Fruit fly (Drosophila melanogaster): ENCODE data around the gene eIF2Bbeta.

Gene eIF2Bbeta

DNA sequence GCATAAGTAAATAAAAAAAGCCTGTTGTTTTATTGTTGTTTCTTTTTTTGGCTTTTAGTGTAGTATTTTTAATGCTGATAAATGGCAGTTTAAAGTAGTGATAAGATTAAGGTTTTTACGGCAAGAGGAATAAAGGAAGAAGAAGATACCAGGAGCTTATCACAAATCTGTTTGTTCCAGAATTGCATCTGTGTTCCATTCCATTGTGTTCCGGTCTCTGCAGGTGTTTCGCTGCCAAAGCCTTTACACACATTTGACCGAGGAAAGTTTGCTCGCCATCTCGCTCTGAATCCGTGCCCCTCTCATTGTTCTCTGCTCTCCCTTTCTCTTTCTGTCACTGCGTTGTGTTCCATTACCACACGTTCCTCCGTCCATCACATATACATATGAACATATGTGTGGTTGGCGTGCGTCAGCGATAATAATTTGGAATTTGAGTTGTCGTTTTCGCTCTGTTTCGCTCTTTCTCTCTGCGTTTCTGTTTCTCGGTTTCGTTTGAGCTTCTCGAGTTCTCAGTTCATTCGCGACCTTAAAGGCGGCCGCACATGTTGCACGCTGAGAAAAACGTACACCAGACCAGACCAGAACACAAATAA, 46.0 kb upstream of the eIF2Bbeta start (continued):
- TF ChIP-seq GATAe (GFP tag; conservative IDR thresholded peaks at IDR 0.05) (peak; percentile 59), Abd-B (GFP tag; optimal IDR thresholded peaks at IDR 0.05) (no peak), CG16813 (GFP tag; IDR thresholded peaks at IDR 0.05; ENCODE audit: partially characterized antibody) (no peak), lola (GFP tag; optimal IDR thresholded peaks at IDR 0.05) (no peak), nerfin-2 (GFP tag; IDR thresholded peaks at IDR 0.05; ENCODE audit: partially characterized antibody) (no peak), lov (optimal IDR thresholded peaks at IDR 0.05) (no peak), lov (GFP tag; IDR thresholded peaks at IDR 0.05) (no peak), CG1233 (GFP tag; optimal IDR thresholded peaks at IDR 0.05) (no peak), CrebB (tag; optimal IDR thresholded peaks at IDR 0.05) (no peak), tna (GFP tag; IDR thresholded peaks at IDR 0.05; ENCODE audit: partially characterized antibody) (no peak), CG10366 (GFP tag; IDR thresholded peaks at IDR 0.05) (no peak), gfzf (GFP tag; optimal IDR thresholded peaks at IDR 0.05) (no peak), so (GFP tag; IDR thresholded peaks at IDR 0.05) (0 out of 3 replicates have a peak, but pooled peaks have one; percentile 18), Myb (GFP tag; optimal IDR thresholded peaks at IDR 0.05) (no peak), CG12104 (GFP tag; optimal IDR thresholded peaks at IDR 0.05) (peak; percentile 10), ERR (GFP tag; optimal IDR thresholded peaks at IDR 0.05) (no peak), CG3407 (GFP tag; optimal IDR thresholded peaks at IDR 0.05) (no peak), Xrp1 (GFP tag; IDR thresholded peaks at IDR 0.05) (no peak), CG42726 (GFP tag; IDR thresholded peaks at IDR 0.05; ENCODE audit: partially characterized antibody) (no peak), tup (GFP tag; optimal IDR thresholded peaks at IDR 0.05) (no peak), lab (GFP tag; optimal IDR thresholded peaks at IDR 0.05) (no peak), sisA (GFP tag; IDR thresholded peaks at IDR 0.05) (no peak), lilli (GFP tag; optimal IDR thresholded peaks at IDR 0.05) (no peak), CG10462 (GFP tag; optimal IDR thresholded peaks at IDR 0.05) (no peak), fd96Cb (tag; optimal IDR thresholded peaks at IDR 0.05) (no peak), CG15514 (GFP tag; optimal IDR thresholded peaks at IDR 0.05) (peak; percentile 9), Bgb (GFP tag; IDR thresholded peaks at IDR 0.05; ENCODE audit: partially characterized antibody) (no peak), cg (GFP tag; optimal IDR thresholded peaks at IDR 0.05) (peak; percentile 79), seq (GFP tag; IDR thresholded peaks at IDR 0.05) (no peak), Dek (tag; optimal IDR thresholded peaks at IDR 0.05) (no peak), Lpt (GFP tag; optimal IDR thresholded peaks at IDR 0.05) (no peak), tio (GFP tag; optimal IDR thresholded peaks at IDR 0.05) (no peak), sens (GFP tag) (peak; percentile 81), D19B (GFP tag; optimal IDR thresholded peaks at IDR 0.05) (no peak), fd102C (GFP tag; optimal IDR thresholded peaks at IDR 0.05) (no peak), knrl (GFP tag; IDR thresholded peaks at IDR 0.05; ENCODE audit: partially characterized antibody) (no peak), CG13296 (GFP tag; optimal IDR thresholded peaks at IDR 0.05) (peak; percentile 35), NC2β (GFP tag; optimal IDR thresholded peaks at IDR 0.05) (no peak), CG13424 (tag; optimal IDR thresholded peaks at IDR 0.05) (no peak), CG6813 (GFP tag; optimal IDR thresholded peaks at IDR 0.05) (peak; percentile 9), oc (tag; optimal IDR thresholded peaks at IDR 0.05) (no peak), exex (tag; optimal IDR thresholded peaks at IDR 0.05) (peak; percentile 72), Mad (GFP tag; optimal IDR thresholded peaks at IDR 0.05) (no peak), bowl (GFP tag; IDR thresholded peaks at IDR 0.05) (no peak), Pdp1 (GFP tag; optimal IDR thresholded peaks at IDR 0.05) (no peak), Side (GFP tag; optimal IDR thresholded peaks at IDR 0.05) (no peak), CG17912 (GFP tag; optimal IDR thresholded peaks at IDR 0.05) (no peak), CG13775 (GFP tag; optimal IDR thresholded peaks at IDR 0.05) (no peak), dan (GFP tag; IDR thresholded peaks at IDR 0.05) (no peak), Optix (GFP tag; IDR thresholded peaks at IDR 0.05) (no peak)
